Fruit fly (Drosophila melanogaster) whole organism, embryonic: Measurements from ENCODE around the gene Rip11.
A peak's percentile ranks its signal among the peaks of the same experiment; 100 is the strongest.

Experiments used
- B-H2 ChIP-seq: fragments of 200-800 bp; sonication (Bioruptor generic); optimal IDR thresholded peaks from 2 replicates; lab custom pipeline; 2018; ENCODE audit warnings: missing biosample characterization, mild to moderate bottlenecking, missing genetic modification characterization
- BEAF-32 ChIP-seq: fragments of 200-800 bp; sonication (Bioruptor generic); optimal IDR thresholded peaks from 3 replicates; lab custom pipeline; 2017; ENCODE audit warnings: missing biosample characterization, missing genetic modification characterization, mild to moderate bottlenecking, moderate library complexity, missing genetic modification reagents
- C15 ChIP-seq: fragments of 200-800 bp; sonication (Bioruptor generic); IDR thresholded peaks from 3 replicates; pipeline ENCODE4 v1.3.6; 2022; ENCODE audit warnings: missing biosample characterization, missing genetic modification characterization
- CG10147 ChIP-seq: fragments of 200-800 bp; sonication (Bioruptor generic); optimal IDR thresholded peaks from 2 replicates; lab custom pipeline; 2019; ENCODE audit warnings: missing biosample characterization, mild to moderate bottlenecking, missing genetic modification characterization, moderate library complexity
- CG10654 ChIP-seq: fragments of 200-800 bp; sonication (Bioruptor generic); optimal IDR thresholded peaks from 2 replicates; lab custom pipeline; 2016; ENCODE audit warnings: missing biosample characterization, missing genetic modification characterization
- CG10959 ChIP-seq: fragments of 200-800 bp; sonication (Bioruptor generic); IDR thresholded peaks from 2 replicates; pipeline ENCODE4 v1.3.6; 2022; ENCODE audit warnings: missing biosample characterization, missing genetic modification characterization
- CG13287 ChIP-seq: fragments of 200-800 bp; sonication (Bioruptor generic); IDR thresholded peaks from 2 replicates; pipeline ENCODE4 v1.3.6; 2022; ENCODE audit warnings: missing biosample characterization, missing genetic modification characterization; ENCODE audit not compliant: partially characterized antibody
- CG13775 ChIP-seq: fragments of 200-800 bp; sonication (Bioruptor generic); optimal IDR thresholded peaks from 3 replicates; lab custom pipeline; 2017; ENCODE audit warnings: missing biosample characterization, mild to moderate bottlenecking, missing genetic modification characterization
- CG14965 ChIP-seq: fragments of 200-800 bp; sonication (Bioruptor generic); optimal IDR thresholded peaks from 2 replicates; lab custom pipeline; 2016; ENCODE audit warnings: missing biosample characterization, missing genetic modification characterization, borderline replicate concordance
- CG17568 ChIP-seq: fragments of 200-800 bp; sonication (Bioruptor generic); optimal IDR thresholded peaks from 2 replicates; lab custom pipeline; 2018; ENCODE audit warnings: missing biosample characterization, mild to moderate bottlenecking, missing genetic modification characterization, moderate library complexity
- CG34224 ChIP-seq: fragments of 200-800 bp; sonication (Bioruptor generic); IDR thresholded peaks from 3 replicates; pipeline ENCODE4 v1.3.6; 2022; ENCODE audit warnings: missing biosample characterization, missing genetic modification characterization; ENCODE audit not compliant: partially characterized antibody
- CG3995 ChIP-seq: fragments of 200-800 bp; sonication (Bioruptor generic); optimal IDR thresholded peaks from 3 replicates; lab custom pipeline; 2016; ENCODE audit warnings: missing biosample characterization, missing genetic modification characterization
- CG4617 ChIP-seq: fragments of 200-800 bp; sonication (Bioruptor generic); optimal IDR thresholded peaks from 3 replicates; lab custom pipeline; 2016; ENCODE audit warnings: missing biosample characterization, missing genetic modification characterization, borderline replicate concordance
- CG4820 ChIP-seq: fragments of 200-800 bp; sonication (Bioruptor generic); optimal IDR thresholded peaks from 3 replicates; lab custom pipeline; 2016; ENCODE audit warnings: missing biosample characterization, missing genetic modification characterization
- CG7556 ChIP-seq: fragments of 200-800 bp; sonication (Bioruptor generic); optimal IDR thresholded peaks from 2 replicates; lab custom pipeline; 2017; ENCODE audit warnings: missing biosample characterization, mild to moderate bottlenecking, missing genetic modification characterization
- CG7963 ChIP-seq: fragments of 200-800 bp; sonication (Bioruptor generic); IDR thresholded peaks from 3 replicates; pipeline ENCODE4 v1.3.6; 2022; ENCODE audit warnings: missing biosample characterization, missing genetic modification characterization; ENCODE audit not compliant: partially characterized antibody
- CG8281 ChIP-seq: fragments of 200-800 bp; sonication (Bioruptor generic); optimal IDR thresholded peaks from 2 replicates; lab custom pipeline; 2018; ENCODE audit warnings: missing biosample characterization, mild to moderate bottlenecking, missing genetic modification characterization, moderate library complexity
- CG8765 ChIP-seq: fragments of 200-800 bp; sonication (Bioruptor generic); IDR thresholded peaks from 2 replicates; pipeline ENCODE4 v1.3.6; 2022; ENCODE audit warnings: missing biosample characterization, missing genetic modification characterization
- CG9437 ChIP-seq: fragments of 200-800 bp; sonication (Bioruptor generic); optimal IDR thresholded peaks from 2 replicates; lab custom pipeline; 2018; ENCODE audit warnings: missing biosample characterization, mild to moderate bottlenecking, missing genetic modification characterization
- CG9797 ChIP-seq: fragments of 200-800 bp; sonication (Bioruptor generic); optimal IDR thresholded peaks from 3 replicates; lab custom pipeline; 2018; ENCODE audit warnings: missing biosample characterization, mild to moderate bottlenecking, missing genetic modification characterization
- D19B ChIP-seq: fragments of 200-800 bp; sonication (Bioruptor generic); optimal IDR thresholded peaks from 2 replicates; lab custom pipeline; 2017; ENCODE audit warnings: missing biosample characterization, mild to moderate bottlenecking, missing genetic modification characterization
- Dfd ChIP-seq, 2 experiments: fragments of >200 bp; optimal IDR thresholded peaks; 2 replicates each; lab custom pipeline; 2017; ENCODE audit warnings: missing biosample characterization in 2 of 2, missing genetic modification characterization in 2 of 2
- Dip3 ChIP-seq: fragments of 200-800 bp; sonication (Bioruptor generic); optimal IDR thresholded peaks from 3 replicates; lab custom pipeline; 2016; ENCODE audit warnings: missing biosample characterization, missing genetic modification characterization
- Drgx ChIP-seq: fragments of 200-800 bp; sonication (Bioruptor generic); IDR thresholded peaks from 2 replicates; pipeline ENCODE4 v1.3.6; 2022; ENCODE audit warnings: missing biosample characterization, missing genetic modification characterization
- Ets97D ChIP-seq: fragments of 200-800 bp; sonication (Bioruptor generic); optimal IDR thresholded peaks from 3 replicates; lab custom pipeline; 2016; ENCODE audit warnings: missing biosample characterization, missing genetic modification characterization
- HLH3B ChIP-seq: fragments of 200-800 bp; sonication (Bioruptor generic); IDR thresholded peaks from 2 replicates; pipeline ENCODE4 v1.3.6; 2022; ENCODE audit warnings: missing biosample characterization, missing genetic modification characterization
- Lhr ChIP-seq: fragments of 200-800 bp; sonication (Bioruptor generic); optimal IDR thresholded peaks from 3 replicates; lab custom pipeline; 2017; ENCODE audit warnings: mild to moderate bottlenecking, missing biosample characterization, missing genetic modification reagents, missing genetic modification characterization
- Lpt ChIP-seq: fragments of >200 bp; optimal IDR thresholded peaks from 2 replicates; lab custom pipeline; 2018; ENCODE audit warnings: missing biosample characterization, missing genetic modification characterization
- NK7.1 ChIP-seq: fragments of 200-800 bp; sonication (Bioruptor generic); optimal IDR thresholded peaks from 3 replicates; lab custom pipeline; 2016; ENCODE audit warnings: missing biosample characterization, missing genetic modification characterization
- Ptx1 ChIP-seq: fragments of 200-800 bp; sonication (Bioruptor generic); IDR thresholded peaks from 2 replicates; pipeline ENCODE4 v1.3.6; 2022; ENCODE audit warnings: missing biosample characterization, missing genetic modification characterization
- Side ChIP-seq: fragments of 200-800 bp; sonication (Bioruptor generic); optimal IDR thresholded peaks from 2 replicates; lab custom pipeline; 2016; ENCODE audit warnings: missing biosample characterization, missing genetic modification characterization
- Xbp1 ChIP-seq: fragments of 200-800 bp; sonication (Bioruptor generic); optimal IDR thresholded peaks from 3 replicates; lab custom pipeline; 2016; ENCODE audit warnings: missing biosample characterization, mild to moderate bottlenecking, missing genetic modification characterization
- ap ChIP-seq: fragments of 200-800 bp; sonication (Bioruptor generic); IDR thresholded peaks from 2 replicates; pipeline ENCODE4 v1.3.6; 2022; ENCODE audit warnings: missing biosample characterization, missing genetic modification characterization
- chm ChIP-seq: fragments of 200-800 bp; sonication (Bioruptor generic); IDR thresholded peaks from 2 replicates; pipeline ENCODE4 v1.3.6; 2022; ENCODE audit warnings: missing biosample characterization, missing genetic modification characterization
- dmrt11E ChIP-seq: fragments of 200-800 bp; sonication (Bioruptor generic); optimal IDR thresholded peaks from 3 replicates; lab custom pipeline; 2018; ENCODE audit warnings: missing biosample characterization, mild to moderate bottlenecking, missing genetic modification characterization, moderate library complexity
- exex ChIP-seq: fragments of 200-800 bp; sonication (Bioruptor generic); optimal IDR thresholded peaks from 4 replicates; lab custom pipeline; 2018; ENCODE audit warnings: missing biosample characterization, mild to moderate bottlenecking, missing genetic modification characterization, moderate library complexity
- fd3F ChIP-seq: fragments of 200-800 bp; sonication (Bioruptor generic); optimal IDR thresholded peaks from 2 replicates; lab custom pipeline; 2018; ENCODE audit warnings: missing biosample characterization, mild to moderate bottlenecking, missing genetic modification characterization, moderate library complexity
- gce ChIP-seq: fragments of 200-800 bp; sonication (Bioruptor generic); IDR thresholded peaks from 3 replicates; pipeline ENCODE4 v1.3.6; 2022; ENCODE audit warnings: missing biosample characterization, missing genetic modification characterization
- gem ChIP-seq: fragments of 200-800 bp; sonication (Bioruptor generic); optimal IDR thresholded peaks from 2 replicates; lab custom pipeline; 2019; ENCODE audit warnings: missing biosample characterization, mild to moderate bottlenecking, missing genetic modification characterization, moderate library complexity
- grn ChIP-seq: fragments of 200-800 bp; sonication (Bioruptor generic); optimal IDR thresholded peaks from 3 replicates; lab custom pipeline; 2017; ENCODE audit warnings: missing biosample characterization, missing genetic modification characterization
- gt ChIP-seq: fragments of 200-800 bp; sonication (Bioruptor generic); IDR thresholded peaks from 2 replicates; pipeline ENCODE4 v1.3.6; 2022; ENCODE audit warnings: missing biosample characterization, missing genetic modification characterization
- ham ChIP-seq: fragments of 200-800 bp; sonication (Bioruptor generic); IDR thresholded peaks from 2 replicates; pipeline ENCODE4 v1.3.6; 2022; ENCODE audit warnings: missing biosample characterization, missing genetic modification characterization
- kah ChIP-seq: fragments of 200-800 bp; sonication (Bioruptor generic); optimal IDR thresholded peaks from 2 replicates; lab custom pipeline; 2018; ENCODE audit warnings: missing biosample characterization, mild to moderate bottlenecking, missing genetic modification characterization
- p53 ChIP-seq: fragments of 200-800 bp; sonication (Bioruptor generic); optimal IDR thresholded peaks from 2 replicates; lab custom pipeline; 2016; ENCODE audit warnings: missing biosample characterization, missing genetic modification characterization
- phol ChIP-seq: fragments of 200-800 bp; sonication (Bioruptor generic); optimal IDR thresholded peaks from 3 replicates; lab custom pipeline; 2018; ENCODE audit warnings: missing biosample characterization, mild to moderate bottlenecking, missing genetic modification characterization, moderate library complexity
- sc ChIP-seq, 3 experiments: fragments of >200 bp in 2 of 3; fragments of 200-800 bp in 1 of 3; sonication (Bioruptor generic) in 1 of 3; optimal IDR thresholded peaks; 2 replicates in 2 of 3; 3 replicates in 1 of 3; lab custom pipeline; 2017; ENCODE audit warnings: mild to moderate bottlenecking in 1 of 3, missing biosample characterization in 1 of 3, missing genetic modification characterization in 1 of 3, missing genetic modification reagents in 1 of 3
- sima ChIP-seq: fragments of 200-800 bp; sonication (Bioruptor generic); optimal IDR thresholded peaks from 2 replicates; lab custom pipeline; 2016; ENCODE audit warnings: missing biosample characterization, missing genetic modification characterization
- tap ChIP-seq: fragments of 200-800 bp; optimal IDR thresholded peaks from 3 replicates; lab custom pipeline; 2019; ENCODE audit warnings: missing biosample characterization, mild to moderate bottlenecking, missing genetic modification characterization, moderate library complexity
- trh ChIP-seq: fragments of 200-800 bp; sonication (Bioruptor generic); optimal IDR thresholded peaks from 2 replicates; lab custom pipeline; 2016; ENCODE audit warnings: missing biosample characterization, missing genetic modification characterization
- wdn ChIP-seq: fragments of 200-800 bp; sonication (Bioruptor generic); IDR thresholded peaks from 2 replicates; pipeline ENCODE4 v1.3.6; 2022; ENCODE audit warnings: missing biosample characterization, missing genetic modification characterization
- zen2 ChIP-seq: fragments of 200-800 bp; sonication (Bioruptor generic); IDR thresholded peaks from 3 replicates; pipeline ENCODE4 v1.3.6; 2022; ENCODE audit warnings: missing biosample characterization, missing genetic modification characterization; ENCODE audit not compliant: partially characterized antibody

Rip11 gene

DNA sequence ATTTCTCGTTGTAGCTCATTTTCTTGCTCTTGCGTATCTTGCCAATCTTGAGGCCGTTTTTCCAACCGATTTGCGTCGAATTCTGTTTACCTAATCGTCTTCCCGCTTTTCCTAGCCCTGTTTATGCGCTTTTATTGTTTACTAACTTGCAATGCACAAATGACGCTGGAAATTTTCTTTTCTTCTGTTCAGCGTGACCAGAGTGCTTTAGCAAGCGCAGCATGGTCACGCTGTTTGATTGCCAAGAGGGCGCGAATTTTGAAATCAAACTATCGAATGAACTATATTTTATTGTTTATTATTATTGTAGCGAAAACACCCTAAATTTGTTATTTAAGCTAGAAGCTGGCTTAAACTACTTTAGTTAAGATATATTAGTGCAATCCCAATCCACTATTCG is 2.8 kb upstream of the Rip11 start, which contains the start of gene Hou (continued):
- TF ChIP-seq CG7556 (GFP tag; lab: Kevin White, UChicago): no peak
- no peak for TF ChIP-seq CG3995
- no peak for TF ChIP-seq B-H2
- no peak for TF ChIP-seq CG7963 (GFP tag; lab: Robert Waterston, UW)
- TF ChIP-seq Ets97D: peak; percentile 14
- TF ChIP-seq Lpt (GFP tag; lab: Kevin White, UChicago): no peak
- peak; percentile 19; the same call in 2 of the 3 replicates for TF ChIP-seq zen2 (GFP tag; lab: Robert Waterston, UW)
- TF ChIP-seq sima (GFP tag; lab: Kevin White, UChicago): no peak
- TF ChIP-seq ap (GFP tag; lab: Robert Waterston, UW): no peak
- no peak for TF ChIP-seq Drgx (GFP tag; lab: Robert Waterston, UW)
- no peak for TF ChIP-seq p53 (GFP tag; lab: Kevin White, UChicago)
- no peak for TF ChIP-seq HLH3B (GFP tag; lab: Robert Waterston, UW)
- TF ChIP-seq Dip3 (GFP tag; lab: Kevin White, UChicago): no peak
- no peak for TF ChIP-seq C15 (GFP tag; lab: Robert Waterston, UW)
- no peak for TF ChIP-seq CG17568 (GFP tag; lab: Kevin White, UChicago)
- peak; percentile 72 for TF ChIP-seq CG4617 (GFP tag; lab: Kevin White, UChicago)
- TF ChIP-seq NK7.1: no peak
- peak; percentile 79 for TF ChIP-seq CG13287 (GFP tag; lab: Robert Waterston, UW)
- no peak for TF ChIP-seq grn (GFP tag; lab: Kevin White, UChicago)
- TF ChIP-seq CG8281: no peak
- TF ChIP-seq trh (GFP tag; lab: Kevin White, UChicago): no peak
- TF ChIP-seq CG13775 (GFP tag; lab: Kevin White, UChicago): no peak
- TF ChIP-seq phol (tag; lab: Kevin White, UChicago): peak; percentile 7
- TF ChIP-seq Side (GFP tag; lab: Kevin White, UChicago): no peak
- TF ChIP-seq CG34224 (GFP tag; lab: Robert Waterston, UW): peak; percentile 43; the same call in 1 of the 3 replicates
- no peak for TF ChIP-seq Dfd (GFP tag; optimal IDR thresholded peaks at IDR 0.05; lab: Kevin White, UChicago)
- no peak for TF ChIP-seq CG10147 (GFP tag; lab: Kevin White, UChicago)
- no peak for TF ChIP-seq fd3F (GFP tag; lab: Kevin White, UChicago)
- TF ChIP-seq kah (GFP tag; lab: Kevin White, UChicago): no peak
- TF ChIP-seq wdn (GFP tag; lab: Robert Waterston, UW): no peak
- no peak for TF ChIP-seq gem (tag; lab: Kevin White, UChicago)
- TF ChIP-seq sc (optimal IDR thresholded peaks at IDR 0.05; lab: Kevin White, UChicago): no peak
- TF ChIP-seq sc (GFP tag; optimal IDR thresholded peaks at IDR 0.05; lab: Kevin White, UChicago): no peak
- no peak for TF ChIP-seq tap (tag; lab: Kevin White, UChicago)
- no peak for TF ChIP-seq Xbp1
- no peak for TF ChIP-seq Lhr
- TF ChIP-seq CG8765 (GFP tag; lab: Robert Waterston, UW): no peak
- TF ChIP-seq D19B (GFP tag; lab: Kevin White, UChicago): no peak
- TF ChIP-seq Ptx1: no peak
- no peak for TF ChIP-seq CG10959
- no peak for TF ChIP-seq gt (GFP tag; lab: Robert Waterston, UW)
- no peak for TF ChIP-seq ham (GFP tag; lab: Robert Waterston, UW)
- TF ChIP-seq CG10654 (GFP tag; lab: Kevin White, UChicago): no peak
- no peak for TF ChIP-seq exex (tag; lab: Kevin White, UChicago)
- peak; percentile 74 for TF ChIP-seq BEAF-32 (GFP tag; lab: Kevin White, UChicago)
- TF ChIP-seq CG9437 (GFP tag; lab: Kevin White, UChicago): no peak
- TF ChIP-seq dmrt11E (tag; lab: Kevin White, UChicago): no peak
- no peak for TF ChIP-seq CG4820 (GFP tag; lab: Kevin White, UChicago)
- no peak for TF ChIP-seq gce (GFP tag; lab: Robert Waterston, UW)
- TF ChIP-seq chm: no peak
- peak; percentile 86 for TF ChIP-seq CG9797 (GFP tag; lab: Kevin White, UChicago)
- no peak for TF ChIP-seq CG14965
